Fruit fly (Drosophila melanogaster): ENCODE results near the gene CG42238.
A peak's percentile ranks its signal among the peaks of the same experiment; 100 is the strongest.

The CG42238 gene

DNA sequence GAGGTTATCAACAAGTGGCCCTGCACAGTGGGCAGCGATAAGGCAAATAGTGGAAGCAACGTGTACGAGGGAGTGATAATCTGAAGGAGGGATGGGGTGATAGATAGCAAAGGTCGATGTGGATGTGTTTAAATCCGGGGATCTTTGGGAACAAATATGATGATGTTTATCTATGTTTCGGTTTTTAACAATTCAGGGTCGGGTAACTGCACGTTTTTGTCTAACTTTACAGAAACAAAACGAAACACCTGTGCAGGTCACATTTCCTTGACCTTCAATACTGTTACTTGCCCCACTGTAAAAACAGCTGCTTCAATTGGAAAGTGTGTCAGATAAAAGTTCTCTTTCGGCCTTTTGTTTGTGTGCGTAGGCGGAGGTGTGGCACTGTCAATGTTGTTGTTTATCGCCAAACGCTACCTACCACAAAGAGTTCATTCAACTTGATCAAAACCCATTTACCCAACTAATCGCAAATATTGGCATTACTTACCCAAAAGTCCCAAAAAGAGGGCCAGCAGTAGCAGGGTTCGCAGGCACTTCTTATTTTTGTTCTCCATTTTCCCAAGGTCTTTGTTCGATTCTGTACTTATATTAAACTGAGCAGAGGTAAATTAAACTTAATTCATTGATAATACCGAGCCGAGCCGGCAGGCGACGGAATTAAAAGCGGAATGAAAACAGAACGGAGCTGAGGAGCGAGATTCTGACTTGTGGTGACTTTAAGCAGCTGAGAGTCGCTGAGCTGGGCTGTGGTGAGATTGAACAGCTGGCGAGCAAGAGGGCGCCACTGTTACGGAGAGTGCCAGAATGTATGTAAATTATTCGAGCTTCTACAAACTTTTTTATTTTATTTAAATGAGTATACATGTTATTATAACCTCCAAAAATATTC, 129.5 kb downstream of the CG42238 start, which contains the start of gene Mtp:
Gene Mtp (minus strand): TSS at position 681 of the 892 bp plus-strand sequence.
- peak; percentile 76 for TF ChIP-seq croc (GFP tag; conservative IDR thresholded peaks at IDR 0.05)
- peak; percentile 17 for TF ChIP-seq Sry-δ (GFP tag; optimal IDR thresholded peaks at IDR 0.05)
- TF ChIP-seq CG11247 (GFP tag; IDR thresholded peaks at IDR 0.05): peak; percentile 61
- TF ChIP-seq Hsf (GFP tag; optimal IDR thresholded peaks at IDR 0.05): peak; percentile 85
- peak; percentile 61 for TF ChIP-seq CG9817 (tag; optimal IDR thresholded peaks at IDR 0.05)
- no peak for TF ChIP-seq hth (optimal IDR thresholded peaks at IDR 0.05)
- peak; percentile 28; the same call in 1 of the 2 replicates for TF ChIP-seq CG9215 (GFP tag; IDR thresholded peaks at IDR 0.05)
- no peak; the same call in 2 of the 3 replicates for TF ChIP-seq CG3726 (GFP tag; IDR thresholded peaks at IDR 0.05)
- no peak; the same call in 2 of the 3 replicates for TF ChIP-seq CG2199 (GFP tag; IDR thresholded peaks at IDR 0.05)
- TF ChIP-seq CG10274 (GFP tag; optimal IDR thresholded peaks at IDR 0.05): peak; percentile 33
- peak; percentile 73 for TF ChIP-seq NK7.1 (GFP tag; optimal IDR thresholded peaks at IDR 0.05)
- TF ChIP-seq CG4854 (GFP tag; optimal IDR thresholded peaks at IDR 0.05): peak; percentile 23
- peak; percentile 28 for TF ChIP-seq nau (GFP tag; optimal IDR thresholded peaks at IDR 0.05)
- no peak for TF ChIP-seq CG13894 (tag; optimal IDR thresholded peaks at IDR 0.05)
- peak; percentile 43; the same call in 1 of the 2 replicates for TF ChIP-seq Taf1 (GFP tag; IDR thresholded peaks at IDR 0.05)
- no peak; the same call in 2 of the 3 replicates for TF ChIP-seq sr (GFP tag; IDR thresholded peaks at IDR 0.05)
- TF ChIP-seq Hmx (GFP tag; optimal IDR thresholded peaks at IDR 0.05): peak; percentile 61
- TF ChIP-seq CG30403 (GFP tag; optimal IDR thresholded peaks at IDR 0.05): peak; percentile 78
- peak; percentile 77 for TF ChIP-seq zfh1 (GFP tag; IDR thresholded peaks at IDR 0.05)
- TF ChIP-seq Stat92E (GFP tag; optimal IDR thresholded peaks at IDR 0.05): no peak
- peak; percentile 74; the same call in 2 of the 3 replicates for TF ChIP-seq CG17361 (GFP tag; IDR thresholded peaks at IDR 0.05)
- TF ChIP-seq CG10543 (GFP tag; optimal IDR thresholded peaks at IDR 0.05): peak; percentile 56
- TF ChIP-seq bowl (GFP tag; IDR thresholded peaks at IDR 0.05): 0 out of 2 replicates have a peak, but pooled peaks have one; percentile 4
- peak; percentile 71 for TF ChIP-seq kah (GFP tag; optimal IDR thresholded peaks at IDR 0.05)
- peak; percentile 22 for TF ChIP-seq CG13123 (GFP tag; optimal IDR thresholded peaks at IDR 0.05)
- no peak for TF ChIP-seq zen2 (GFP tag; IDR thresholded peaks at IDR 0.05; ENCODE audit: partially characterized antibody)
- TF ChIP-seq C15 (GFP tag; IDR thresholded peaks at IDR 0.05): no peak
- TF ChIP-seq Awh (GFP tag; IDR thresholded peaks at IDR 0.05): peak; percentile 60; the same call in 1 of the 2 replicates
- TF ChIP-seq p53 (GFP tag; optimal IDR thresholded peaks at IDR 0.05): peak; percentile 41
- TF ChIP-seq zfh2 (GFP tag; optimal IDR thresholded peaks at IDR 0.05): peak; percentile 74
- TF ChIP-seq Sox102F (GFP tag; optimal IDR thresholded peaks at IDR 0.05): peak; percentile 77
- TF ChIP-seq Vsx1 (GFP tag; optimal IDR thresholded peaks at IDR 0.05): peak; percentile 57
- TF ChIP-seq fu2 (GFP tag; optimal IDR thresholded peaks at IDR 0.05): peak; percentile 67
- no peak for TF ChIP-seq rib (GFP tag; IDR thresholded peaks at IDR 0.05)
- TF ChIP-seq cwo (GFP tag; optimal IDR thresholded peaks at IDR 0.05): peak; percentile 52
- peak; percentile 73; the same call in 2 of the 3 replicates for TF ChIP-seq so (GFP tag; IDR thresholded peaks at IDR 0.05)
- TF ChIP-seq CG14965 (GFP tag; optimal IDR thresholded peaks at IDR 0.05; ENCODE audit: borderline replicate concordance): peak; percentile 9
- TF ChIP-seq CG14667 (GFP tag; IDR thresholded peaks at IDR 0.05): no peak
- peak; percentile 57 for TF ChIP-seq schlank (tag; optimal IDR thresholded peaks at IDR 0.05)
- peak; percentile 59 for TF ChIP-seq CG17328 (GFP tag; IDR thresholded peaks at IDR 0.05)
- peak; percentile 51 for TF ChIP-seq ftz-f1 (GFP tag; optimal IDR thresholded peaks at IDR 0.05)
- TF ChIP-seq CG1024 (GFP tag; IDR thresholded peaks at IDR 0.05): peak; percentile 50; the same call in 1 of the 2 replicates
- no peak for TF ChIP-seq CG3838 (GFP tag; optimal IDR thresholded peaks at IDR 0.05)
- peak; percentile 57; the same call in 1 of the 2 replicates for TF ChIP-seq Oaz (GFP tag; IDR thresholded peaks at IDR 0.05)
- TF ChIP-seq CG10979 (tag; optimal IDR thresholded peaks at IDR 0.05): peak; percentile 81
- peak; percentile 37; the same call in 1 of the 2 replicates for TF ChIP-seq onecut (GFP tag; IDR thresholded peaks at IDR 0.05)
- 0 out of 2 replicates have a peak, but pooled peaks have one; percentile 25 for TF ChIP-seq CG43689 (GFP tag; IDR thresholded peaks at IDR 0.05)
- TF ChIP-seq CG8924 (tag; optimal IDR thresholded peaks at IDR 0.05): peak; percentile 77
- TF ChIP-seq CG31441 (GFP tag; IDR thresholded peaks at IDR 0.05): peak; percentile 69
